Fruit fly (Drosophila melanogaster): ENCODE measurements around the gene Cpr64Ac.

DNA sequence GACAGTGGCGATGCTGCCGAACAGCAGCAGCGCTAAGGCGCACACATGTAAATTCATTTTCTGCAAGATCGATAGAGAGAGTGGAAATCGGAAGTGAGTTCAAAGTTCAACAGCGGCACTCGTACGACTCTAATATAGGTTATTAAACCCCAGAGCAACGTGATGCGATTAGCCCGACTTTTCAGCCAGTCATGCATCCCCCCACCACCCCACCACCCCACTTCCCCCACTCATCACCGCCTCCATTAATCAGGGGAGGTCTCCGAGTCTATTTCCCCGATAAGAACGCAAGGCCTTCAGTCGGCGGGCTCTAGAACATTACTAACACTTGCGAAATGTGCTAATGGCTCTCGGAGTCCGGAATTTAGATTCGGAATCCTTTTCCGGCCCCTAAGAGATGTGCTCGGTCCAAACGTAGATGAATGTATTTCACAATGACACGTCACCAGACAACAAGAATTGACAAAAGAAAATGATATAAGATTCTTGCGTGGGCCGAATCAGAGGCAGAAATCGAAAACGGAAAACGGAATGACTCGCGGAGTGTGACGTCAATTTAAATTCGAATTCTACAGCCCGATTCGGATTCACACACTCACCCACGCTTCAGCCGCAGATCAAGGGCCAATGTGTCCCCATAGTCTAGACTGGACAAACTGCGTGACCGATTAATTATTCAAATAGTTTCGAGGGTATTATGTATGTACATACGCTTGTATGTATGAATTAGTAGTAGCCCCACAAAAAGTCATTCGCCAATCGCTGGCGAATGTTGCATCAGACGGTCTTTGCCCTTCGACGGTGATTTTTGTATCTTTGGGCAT, 13.1 kb upstream of the Cpr64Ac start:
- no peak for TF ChIP-seq h (GFP tag; optimal IDR thresholded peaks at IDR 0.05)
- no peak for TF ChIP-seq Dif (GFP tag; optimal IDR thresholded peaks at IDR 0.05; ENCODE audit: partially characterized antibody)
- TF ChIP-seq ey (GFP tag; optimal IDR thresholded peaks at IDR 0.05) = no peak
- peak; percentile 6 for TF ChIP-seq Hnf4 (GFP tag; optimal IDR thresholded peaks at IDR 0.05)
- no peak for TF ChIP-seq lola (GFP tag; optimal IDR thresholded peaks at IDR 0.05)
- no peak for TF ChIP-seq brk (GFP tag; optimal IDR thresholded peaks at IDR 0.05)
- no peak for TF ChIP-seq Mio (GFP tag; optimal IDR thresholded peaks at IDR 0.05)
- no peak for TF ChIP-seq rgr (GFP tag; optimal IDR thresholded peaks at IDR 0.05)
- no peak for TF ChIP-seq GATAd (GFP tag; optimal IDR thresholded peaks at IDR 0.05)
- TF ChIP-seq Sp1 (GFP tag; optimal IDR thresholded peaks at IDR 0.05) = no peak
- TF ChIP-seq Jra (GFP tag; optimal IDR thresholded peaks at IDR 0.05) = no peak
- no peak for TF ChIP-seq usp (GFP tag; optimal IDR thresholded peaks at IDR 0.05)
- TF ChIP-seq br (GFP tag; optimal IDR thresholded peaks at IDR 0.05) = no peak
- no peak for TF ChIP-seq psq (GFP tag; optimal IDR thresholded peaks at IDR 0.05)
